Fruit fly (Drosophila melanogaster) whole organism, embryonic: ENCODE results near the gene CG4004.

Source experiments
- Abd-B ChIP-seq: fragments of 200-800 bp; sonication (Bioruptor generic); optimal IDR thresholded peaks from 2 replicates; lab custom pipeline; 2018; ENCODE audit warnings: missing biosample characterization, mild to moderate bottlenecking, missing genetic modification characterization, moderate library complexity
- Atf-2 ChIP-seq: fragments of 200-800 bp; sonication (Bioruptor generic); optimal IDR thresholded peaks from 2 replicates; lab custom pipeline; 2016; ENCODE audit warnings: missing biosample characterization, missing genetic modification characterization
- CG10366 ChIP-seq: fragments of 200-800 bp; sonication (Bioruptor generic); IDR thresholded peaks from 2 replicates; pipeline ENCODE4 v1.3.6; 2022; ENCODE audit warnings: missing biosample characterization, missing genetic modification characterization
- CG12071 ChIP-seq: fragments of 200-800 bp; sonication (Bioruptor generic); optimal IDR thresholded peaks from 3 replicates; lab custom pipeline; 2018; ENCODE audit warnings: missing biosample characterization, mild to moderate bottlenecking, missing genetic modification characterization
- CG12104 ChIP-seq: fragments of 200-800 bp; sonication (Bioruptor generic); optimal IDR thresholded peaks from 3 replicates; lab custom pipeline; 2016; ENCODE audit warnings: missing biosample characterization, missing genetic modification characterization
- CG12219 ChIP-seq: fragments of 200-800 bp; sonication (Bioruptor generic); optimal IDR thresholded peaks from 3 replicates; lab custom pipeline; 2018; ENCODE audit warnings: missing biosample characterization, mild to moderate bottlenecking, missing genetic modification characterization
- CG13123 ChIP-seq: fragments of 200-800 bp; sonication (Bioruptor generic); optimal IDR thresholded peaks from 2 replicates; lab custom pipeline; 2016; ENCODE audit warnings: missing biosample characterization, missing genetic modification characterization
- CG18599 ChIP-seq: fragments of 200-800 bp; sonication (Bioruptor generic); optimal IDR thresholded peaks from 3 replicates; lab custom pipeline; 2017; ENCODE audit warnings: missing biosample characterization, missing genetic modification characterization, mild to moderate bottlenecking, moderate library complexity, missing genetic modification reagents
- CG30403 ChIP-seq: fragments of 200-800 bp; sonication (Bioruptor generic); optimal IDR thresholded peaks from 3 replicates; lab custom pipeline; 2016; ENCODE audit warnings: missing biosample characterization, missing genetic modification characterization
- CG3163 ChIP-seq: fragments of 200-800 bp; sonication (Bioruptor generic); optimal IDR thresholded peaks from 3 replicates; lab custom pipeline; 2016; ENCODE audit warnings: missing biosample characterization, missing genetic modification characterization
- CG3281 ChIP-seq: fragments of 200-800 bp; sonication (Bioruptor generic); optimal IDR thresholded peaks from 3 replicates; lab custom pipeline; 2017; ENCODE audit warnings: missing biosample characterization, mild to moderate bottlenecking, missing genetic modification characterization
- CG42726 ChIP-seq: fragments of 200-800 bp; sonication (Bioruptor generic); IDR thresholded peaks from 2 replicates; pipeline ENCODE4 v1.3.6; 2022; ENCODE audit warnings: missing biosample characterization, missing genetic modification characterization; ENCODE audit not compliant: partially characterized antibody
- CG43689 ChIP-seq: fragments of 200-800 bp; sonication (Bioruptor generic); IDR thresholded peaks from 2 replicates; pipeline ENCODE4 v1.3.6; 2022; ENCODE audit warnings: missing biosample characterization, missing genetic modification characterization
- CG6654 ChIP-seq: fragments of 200-800 bp; sonication (Bioruptor generic); optimal IDR thresholded peaks from 2 replicates; lab custom pipeline; 2017; ENCODE audit warnings: missing biosample characterization, mild to moderate bottlenecking, missing genetic modification characterization
- CG9609 ChIP-seq: fragments of 200-800 bp; sonication (Bioruptor generic); optimal IDR thresholded peaks from 3 replicates; lab custom pipeline; 2016; ENCODE audit warnings: missing biosample characterization, missing genetic modification characterization
- CG9797 ChIP-seq: fragments of 200-800 bp; sonication (Bioruptor generic); optimal IDR thresholded peaks from 3 replicates; lab custom pipeline; 2018; ENCODE audit warnings: missing biosample characterization, mild to moderate bottlenecking, missing genetic modification characterization
- Deaf1 ChIP-seq: fragments of 200-800 bp; optimal IDR thresholded peaks from 3 replicates; lab custom pipeline; 2019; ENCODE audit warnings: missing biosample characterization, mild to moderate bottlenecking, missing genetic modification characterization, moderate library complexity
- Drgx ChIP-seq: fragments of 200-800 bp; sonication (Bioruptor generic); IDR thresholded peaks from 2 replicates; pipeline ENCODE4 v1.3.6; 2022; ENCODE audit warnings: missing biosample characterization, missing genetic modification characterization
- E2f2 ChIP-seq: fragments of 200-800 bp; sonication (Bioruptor generic); IDR thresholded peaks from 2 replicates; pipeline ENCODE4 v1.3.6; 2022; ENCODE audit warnings: missing biosample characterization, missing genetic modification characterization
- Hey ChIP-seq: fragments of 200-800 bp; sonication (Bioruptor generic); optimal IDR thresholded peaks from 3 replicates; lab custom pipeline; 2018; ENCODE audit warnings: missing biosample characterization, mild to moderate bottlenecking, missing genetic modification characterization
- Hr3 ChIP-seq: fragments of 200-800 bp; sonication (Bioruptor generic); optimal IDR thresholded peaks from 3 replicates; lab custom pipeline; 2016; ENCODE audit warnings: missing biosample characterization, missing genetic modification characterization
- Meics ChIP-seq: fragments of 200-800 bp; sonication (Bioruptor generic); optimal IDR thresholded peaks from 2 replicates; lab custom pipeline; 2017; ENCODE audit warnings: missing biosample characterization, mild to moderate bottlenecking, missing genetic modification characterization
- Tbp ChIP-seq: fragments of >200 bp; optimal IDR thresholded peaks from 2 replicates; lab custom pipeline; 2018; ENCODE audit warnings: missing biosample characterization, missing genetic modification characterization
- bbx ChIP-seq: fragments of 200-800 bp; sonication (Bioruptor generic); IDR thresholded peaks from 2 replicates; pipeline ENCODE4 v1.3.6; 2022; ENCODE audit warnings: missing biosample characterization, missing genetic modification characterization; ENCODE audit not compliant: partially characterized antibody
- cas ChIP-seq: fragments of 200-800 bp; sonication (Bioruptor generic); IDR thresholded peaks from 2 replicates; pipeline ENCODE4 v1.3.6; 2022; ENCODE audit warnings: missing biosample characterization, missing genetic modification characterization
- caup ChIP-seq: fragments of 200-800 bp; sonication (Bioruptor generic); optimal IDR thresholded peaks from 3 replicates; lab custom pipeline; 2017; ENCODE audit warnings: missing biosample characterization, mild to moderate bottlenecking, missing genetic modification characterization, moderate library complexity; ENCODE audit not compliant: severe bottlenecking
- chm ChIP-seq: fragments of 200-800 bp; sonication (Bioruptor generic); IDR thresholded peaks from 2 replicates; pipeline ENCODE4 v1.3.6; 2022; ENCODE audit warnings: missing biosample characterization, missing genetic modification characterization
- crol ChIP-seq: fragments of 200-800 bp; sonication (Bioruptor generic); IDR thresholded peaks from 2 replicates; pipeline ENCODE4 v1.3.6; 2022; ENCODE audit warnings: missing biosample characterization, missing genetic modification characterization
- dimm ChIP-seq: fragments of 200-800 bp; sonication (Bioruptor generic); IDR thresholded peaks from 2 replicates; pipeline ENCODE4 v1.3.6; 2022; ENCODE audit warnings: missing biosample characterization, missing genetic modification characterization
- dm ChIP-seq: fragments of 200-800 bp; sonication (Bioruptor generic); optimal IDR thresholded peaks from 3 replicates; lab custom pipeline; 2016; ENCODE audit warnings: missing biosample characterization, missing genetic modification characterization
- ems ChIP-seq: fragments of 200-800 bp; sonication (Bioruptor generic); optimal IDR thresholded peaks from 3 replicates; lab custom pipeline; 2016; ENCODE audit warnings: missing biosample characterization, missing genetic modification characterization
- en ChIP-seq: fragments of 200-800 bp; sonication (Bioruptor generic); optimal IDR thresholded peaks from 2 replicates; lab custom pipeline; 2016; ENCODE audit warnings: missing biosample characterization, missing genetic modification characterization
- esg ChIP-seq: fragments of 200-800 bp; sonication (Bioruptor generic); conservative IDR thresholded peaks from 2 replicates; pipeline ENCODE4 v1.3.6; 2022; ENCODE audit warnings: missing biosample characterization, missing genetic modification characterization
- eve ChIP-seq, 2 experiments: fragments of >200 bp; optimal IDR thresholded peaks; 2 replicates each; lab custom pipeline; 2017; ENCODE audit warnings: missing biosample characterization in 2 of 2, missing genetic modification characterization in 2 of 2
- exex ChIP-seq: fragments of 200-800 bp; sonication (Bioruptor generic); optimal IDR thresholded peaks from 4 replicates; lab custom pipeline; 2018; ENCODE audit warnings: missing biosample characterization, mild to moderate bottlenecking, missing genetic modification characterization, moderate library complexity
- grn ChIP-seq: fragments of 200-800 bp; sonication (Bioruptor generic); optimal IDR thresholded peaks from 3 replicates; lab custom pipeline; 2017; ENCODE audit warnings: missing biosample characterization, missing genetic modification characterization
- gro ChIP-seq: fragments of 200-800 bp; sonication (Bioruptor generic); optimal IDR thresholded peaks from 2 replicates; lab custom pipeline; 2016; ENCODE audit warnings: missing biosample characterization, missing genetic modification characterization
- ken ChIP-seq: fragments of 200-800 bp; sonication (Bioruptor generic); IDR thresholded peaks from 3 replicates; pipeline ENCODE4 v1.3.6; 2022; ENCODE audit warnings: missing biosample characterization, missing genetic modification characterization
- lbe ChIP-seq: fragments of 200-800 bp; sonication (Bioruptor generic); optimal IDR thresholded peaks from 2 replicates; lab custom pipeline; 2016; ENCODE audit warnings: missing biosample characterization, mild to moderate bottlenecking, missing genetic modification characterization
- luna ChIP-seq: fragments of 200-800 bp; sonication (Bioruptor generic); optimal IDR thresholded peaks from 2 replicates; lab custom pipeline; 2016; ENCODE audit warnings: missing biosample characterization, missing genetic modification characterization
- onecut ChIP-seq: fragments of 200-800 bp; sonication (Bioruptor generic); IDR thresholded peaks from 2 replicates; pipeline ENCODE4 v1.3.6; 2022; ENCODE audit warnings: missing biosample characterization, missing genetic modification characterization
- p53 ChIP-seq: fragments of 200-800 bp; sonication (Bioruptor generic); optimal IDR thresholded peaks from 2 replicates; lab custom pipeline; 2016; ENCODE audit warnings: missing biosample characterization, missing genetic modification characterization
- peb ChIP-seq: fragments of 200-800 bp; sonication (Bioruptor generic); IDR thresholded peaks from 2 replicates; pipeline ENCODE4 v1.3.6; 2022; ENCODE audit warnings: missing biosample characterization, missing genetic modification characterization
- pros ChIP-seq: fragments of 200-800 bp; sonication (Bioruptor generic); optimal IDR thresholded peaks from 3 replicates; lab custom pipeline; 2019; ENCODE audit warnings: missing biosample characterization, mild to moderate bottlenecking, missing genetic modification characterization, moderate library complexity
- pum ChIP-seq: fragments of 200-800 bp; sonication (Bioruptor generic); optimal IDR thresholded peaks from 2 replicates; lab custom pipeline; 2016; ENCODE audit warnings: missing biosample characterization, missing genetic modification characterization
- rib ChIP-seq: fragments of 200-800 bp; sonication (Bioruptor generic); IDR thresholded peaks from 2 replicates; pipeline ENCODE4 v1.3.6; 2022; ENCODE audit warnings: missing biosample characterization, missing genetic modification characterization
- sisA ChIP-seq: fragments of 200-800 bp; sonication (Bioruptor generic); IDR thresholded peaks from 2 replicates; pipeline ENCODE4 v1.3.6; 2022; ENCODE audit warnings: missing biosample characterization, missing genetic modification characterization
- slou ChIP-seq: fragments of 200-800 bp; sonication (Bioruptor generic); optimal IDR thresholded peaks from 3 replicates; lab custom pipeline; 2016; ENCODE audit warnings: missing biosample characterization, missing genetic modification characterization
- ttk ChIP-seq: fragments of 200-800 bp; sonication (Bioruptor generic); IDR thresholded peaks from 2 replicates; pipeline ENCODE4 v2.1.2; 2022; ENCODE audit warnings: missing biosample characterization, missing genetic modification characterization
- vnd ChIP-seq: fragments of 200-800 bp; sonication (Bioruptor generic); IDR thresholded peaks from 3 replicates; pipeline ENCODE4 v1.3.6; 2022; ENCODE audit warnings: missing biosample characterization, missing genetic modification characterization; ENCODE audit not compliant: partially characterized antibody
- zfh2 ChIP-seq: fragments of 200-800 bp; sonication (Bioruptor generic); optimal IDR thresholded peaks from 2 replicates; lab custom pipeline; 2016; ENCODE audit warnings: missing biosample characterization, missing genetic modification characterization

CG4004 gene

dm6 chrX:12753602-12754347 is 9.8 kb downstream of the CG4004 start (continued):
- TF ChIP-seq ttk (GFP tag; lab: Robert Waterston, UW) (0 out of 2 replicates have a peak, but pooled peaks have one; percentile 9), sisA (GFP tag; lab: Robert Waterston, UW) (no peak), gro (GFP tag; lab: Kevin White, UChicago) (no peak), exex (tag; lab: Kevin White, UChicago) (peak; percentile 11), Drgx (peak; percentile 63; the same call in 1 of the 2 replicates), Hey (no peak), CG9609 (GFP tag; lab: Kevin White, UChicago) (no peak), pros (GFP tag; lab: Kevin White, UChicago) (peak; percentile 89), ken (GFP tag; lab: Robert Waterston, UW) (0 out of 3 replicates have a peak, but pooled peaks have one; percentile 24), CG10366 (peak; percentile 38; the same call in 1 of the 2 replicates), CG3163 (GFP tag; lab: Kevin White, UChicago) (no peak), crol (GFP tag; lab: Robert Waterston, UW) (peak; percentile 99), CG43689 (GFP tag; lab: Robert Waterston, UW) (no peak), CG12219 (GFP tag; lab: Kevin White, UChicago) (no peak), slou (no peak), CG6654 (GFP tag; lab: Kevin White, UChicago) (no peak), CG12104 (GFP tag; lab: Kevin White, UChicago) (no peak), luna (GFP tag; lab: Kevin White, UChicago) (no peak), dimm (no peak), Abd-B (GFP tag; lab: Kevin White, UChicago) (peak; percentile 28), zfh2 (no peak), cas (GFP tag; lab: Robert Waterston, UW) (no peak), CG9797 (GFP tag; lab: Kevin White, UChicago) (no peak), en (GFP tag; lab: Kevin White, UChicago) (no peak), caup (GFP tag; lab: Kevin White, UChicago) (peak; percentile 2), Hr3 (no peak), peb (GFP tag; lab: Robert Waterston, UW) (no peak), CG13123 (GFP tag; lab: Kevin White, UChicago) (no peak), CG18599 (GFP tag; lab: Kevin White, UChicago) (no peak), CG30403 (GFP tag; lab: Kevin White, UChicago) (no peak), ems (GFP tag; lab: Kevin White, UChicago) (no peak), onecut (GFP tag; lab: Robert Waterston, UW) (no peak), Atf-2 (GFP tag; lab: Kevin White, UChicago) (no peak), CG42726 (GFP tag; lab: Robert Waterston, UW) (peak; percentile 22; the same call in 1 of the 2 replicates), CG12071 (GFP tag; lab: Kevin White, UChicago) (no peak), eve (GFP tag; optimal IDR thresholded peaks at IDR 0.05; lab: Kevin White, UChicago) (no peak), pum (GFP tag; lab: Kevin White, UChicago) (no peak), esg (GFP tag; lab: Robert Waterston, UW) (no peak), E2f2 (GFP tag; lab: Robert Waterston, UW) (no peak), dm (GFP tag; lab: Kevin White, UChicago) (no peak), chm (GFP tag; lab: Robert Waterston, UW) (0 out of 2 replicates have a peak, but pooled peaks have one; percentile 31), lbe (GFP tag; lab: Kevin White, UChicago) (no peak), grn (GFP tag; lab: Kevin White, UChicago) (peak; percentile 81), Tbp (GFP tag; lab: Kevin White, UChicago) (no peak), CG3281 (no peak), bbx (GFP tag; lab: Robert Waterston, UW) (no peak), Meics (no peak), vnd (GFP tag; lab: Robert Waterston, UW) (no peak), Deaf1 (tag; lab: Kevin White, UChicago) (no peak), p53 (GFP tag; lab: Kevin White, UChicago) (no peak), rib (GFP tag; lab: Robert Waterston, UW) (peak; percentile 73)
